Fruit fly (Drosophila melanogaster): ENCODE data around the gene CG1492.

The CG1492 gene

DNA sequence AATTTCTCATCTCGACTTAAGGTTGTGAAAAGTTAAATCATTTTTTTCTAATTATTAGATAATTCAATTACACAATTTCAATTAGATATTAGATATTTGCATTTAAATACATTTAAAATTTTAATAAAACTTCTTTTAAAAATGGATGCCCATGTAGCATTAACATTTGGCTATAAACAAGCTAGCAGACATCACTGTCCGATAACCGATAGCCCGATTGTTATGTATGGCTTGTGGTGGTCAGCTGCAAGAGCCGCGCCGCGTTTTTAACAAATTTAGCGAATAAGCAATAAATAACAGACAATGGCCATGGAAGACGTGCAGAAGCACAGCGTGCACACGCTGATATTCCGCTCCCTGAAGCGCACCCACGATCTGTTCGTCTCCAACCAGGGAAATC lies 8.8 kb upstream of the CG1492 start, which contains the start of gene Tango4 (continued):
- TF ChIP-seq YL-1 (GFP tag; optimal IDR thresholded peaks at IDR 0.05) (peak; percentile 13), NK7.1 (GFP tag; optimal IDR thresholded peaks at IDR 0.05) (no peak), Sry-β (GFP tag; optimal IDR thresholded peaks at IDR 0.05) (peak; percentile 90), crp (GFP tag; optimal IDR thresholded peaks at IDR 0.05) (peak in 1 of 2 experiments; percentile 59), Opbp (GFP tag; IDR thresholded peaks at IDR 0.05; ENCODE audit: partially characterized antibody) (0 out of 3 replicates have a peak, but pooled peaks have one; percentile 35), CG2116 (GFP tag; optimal IDR thresholded peaks at IDR 0.05) (peak; percentile 29), esg (GFP tag; conservative IDR thresholded peaks at IDR 0.05) (no peak), zen (tag; optimal IDR thresholded peaks at IDR 0.05) (no peak), Nf-YA (GFP tag; IDR thresholded peaks at IDR 0.05) (no peak), MBD-R2 (GFP tag; IDR thresholded peaks at IDR 0.05) (peak; percentile 88), CG3847 (GFP tag; IDR thresholded peaks at IDR 0.05) (no peak), Dll (GFP tag; IDR thresholded peaks at IDR 0.05; ENCODE audit: partially characterized antibody) (0 out of 4 replicates have a peak, but pooled peaks have one; percentile 44), CG18476 (GFP tag; optimal IDR thresholded peaks at IDR 0.05) (no peak), Xrp1 (GFP tag; IDR thresholded peaks at IDR 0.05) (no peak), CG8944 (GFP tag; optimal IDR thresholded peaks at IDR 0.05) (no peak), Bdp1 (GFP tag; optimal IDR thresholded peaks at IDR 0.05) (no peak)

- TF ChIP-seq CG13287 (GFP tag; IDR thresholded peaks at IDR 0.05; ENCODE audit: partially characterized antibody) (peak; percentile 27; the same call in 1 of the 2 replicates), CG7963 (GFP tag; IDR thresholded peaks at IDR 0.05; ENCODE audit: partially characterized antibody) (peak; percentile 58), Oli (tag; optimal IDR thresholded peaks at IDR 0.05) (no peak), CG2129 (GFP tag; IDR thresholded peaks at IDR 0.05; ENCODE audit: partially characterized antibody) (peak; percentile 20; the same call in 1 of the 2 replicates), Dfd (GFP tag; optimal IDR thresholded peaks at IDR 0.05) (no peak), gt (GFP tag; IDR thresholded peaks at IDR 0.05) (no peak), CG8924 (tag; optimal IDR thresholded peaks at IDR 0.05) (peak; percentile 15), Stat92E (GFP tag; optimal IDR thresholded peaks at IDR 0.05) (peak in 1 of 3 experiments; percentile 79), ftz-f1 (GFP tag; optimal IDR thresholded peaks at IDR 0.05) (no peak), Usf (GFP tag; optimal IDR thresholded peaks at IDR 0.05) (no peak), Blimp-1 (GFP tag; optimal IDR thresholded peaks at IDR 0.05) (peak; percentile 46), HmgZ (tag; optimal IDR thresholded peaks at IDR 0.05) (peak; percentile 9), CG14441 (GFP tag; IDR thresholded peaks at IDR 0.05) (no peak), BEAF-32 (GFP tag; optimal IDR thresholded peaks at IDR 0.05) (peak; percentile 74), psq (GFP tag; optimal IDR thresholded peaks at IDR 0.05) (peak; percentile 80), E2f2 (GFP tag; IDR thresholded peaks at IDR 0.05) (peak; percentile 13; the same call in 1 of the 2 replicates), sr (GFP tag; IDR thresholded peaks at IDR 0.05) (no peak), phol (tag; optimal IDR thresholded peaks at IDR 0.05) (peak; percentile 1), Ets97D (GFP tag; optimal IDR thresholded peaks at IDR 0.05) (peak; percentile 18), row (GFP tag; IDR thresholded peaks at IDR 0.05) (peak; percentile 24; the same call in 1 of the 3 replicates), HLH4C (GFP tag; IDR thresholded peaks at IDR 0.05; ENCODE audit: partially characterized antibody) (peak; percentile 31), stwl (tag; optimal IDR thresholded peaks at IDR 0.05) (peak; percentile 64), Med (GFP tag) (peak; percentile 20), CG9932 (GFP tag; IDR thresholded peaks at IDR 0.05) (no peak), trem (tag; optimal IDR thresholded peaks at IDR 0.05) (peak; percentile 5), sens (GFP tag) (peak; percentile 44), Scr (GFP tag; IDR thresholded peaks at IDR 0.05; ENCODE audit: partially characterized antibody) (peak; percentile 26), Fer1 (GFP tag; optimal IDR thresholded peaks at IDR 0.05) (no peak), CG17568 (GFP tag; optimal IDR thresholded peaks at IDR 0.05) (no peak), vnd (GFP tag; IDR thresholded peaks at IDR 0.05; ENCODE audit: partially characterized antibody) (peak; percentile 42; the same call in 2 of the 3 replicates), mld (GFP tag; IDR thresholded peaks at IDR 0.05; ENCODE audit: partially characterized antibody) (0 out of 3 replicates have a peak, but pooled peaks have one; percentile 35)
These were observed 6.6 kb upstream of the CG1492 start, which contains the start of gene Lsm12a for dm6 chrX:12018440-12019101. Gene Lsm12a (plus strand): TSS chrX:12018640.

Measured in whole organism, embryonic.